Fruit fly (Drosophila melanogaster) whole organism, embryonic: ENCODE data around the gene Pstk.
A peak's percentile ranks its signal among the peaks of the same experiment; 100 is the strongest.

Experiments
- ATbp ChIP-seq: fragments of 200-800 bp; sonication (Bioruptor generic); optimal IDR thresholded peaks from 2 replicates; lab custom pipeline; 2017; ENCODE audit warnings: missing biosample characterization, mild to moderate bottlenecking, missing genetic modification characterization, missing genetic modification reagents
- Abd-B ChIP-seq: fragments of 200-800 bp; sonication (Bioruptor generic); optimal IDR thresholded peaks from 2 replicates; lab custom pipeline; 2018; ENCODE audit warnings: missing biosample characterization, mild to moderate bottlenecking, missing genetic modification characterization, moderate library complexity
- Atf-2 ChIP-seq: fragments of 200-800 bp; sonication (Bioruptor generic); optimal IDR thresholded peaks from 2 replicates; lab custom pipeline; 2016; ENCODE audit warnings: missing biosample characterization, missing genetic modification characterization
- CG10543 ChIP-seq: fragments of 200-800 bp; sonication (Bioruptor generic); optimal IDR thresholded peaks from 3 replicates; lab custom pipeline; 2017; ENCODE audit warnings: missing biosample characterization, mild to moderate bottlenecking, missing genetic modification characterization, moderate library complexity
- CG10979 ChIP-seq: fragments of 200-800 bp; sonication (Bioruptor generic); optimal IDR thresholded peaks from 2 replicates; lab custom pipeline; 2018; ENCODE audit warnings: missing biosample characterization, mild to moderate bottlenecking, missing genetic modification characterization, moderate library complexity
- CG11085 ChIP-seq: fragments of 200-800 bp; sonication (Bioruptor generic); IDR thresholded peaks from 2 replicates; pipeline ENCODE4 v1.3.6; 2022; ENCODE audit warnings: missing biosample characterization, missing genetic modification characterization
- CG11456 ChIP-seq: fragments of 200-800 bp; sonication (Bioruptor generic); IDR thresholded peaks from 3 replicates; pipeline ENCODE4 v1.3.6; 2022; ENCODE audit warnings: missing biosample characterization, missing genetic modification characterization
- CG13775 ChIP-seq: fragments of 200-800 bp; sonication (Bioruptor generic); optimal IDR thresholded peaks from 3 replicates; lab custom pipeline; 2017; ENCODE audit warnings: missing biosample characterization, mild to moderate bottlenecking, missing genetic modification characterization
- CG14965 ChIP-seq: fragments of 200-800 bp; sonication (Bioruptor generic); optimal IDR thresholded peaks from 2 replicates; lab custom pipeline; 2016; ENCODE audit warnings: missing biosample characterization, missing genetic modification characterization, borderline replicate concordance
- CG15514 ChIP-seq: fragments of 200-800 bp; sonication (Bioruptor generic); optimal IDR thresholded peaks from 3 replicates; lab custom pipeline; 2017; ENCODE audit warnings: missing biosample characterization, missing genetic modification characterization, mild to moderate bottlenecking, moderate library complexity, missing genetic modification reagents
- CG15696 ChIP-seq: fragments of 200-800 bp; sonication (Bioruptor generic); optimal IDR thresholded peaks from 2 replicates; lab custom pipeline; 2019; ENCODE audit warnings: missing biosample characterization, mild to moderate bottlenecking, missing genetic modification characterization, moderate library complexity
- CG17912 ChIP-seq: fragments of 200-800 bp; sonication (Bioruptor generic); optimal IDR thresholded peaks from 2 replicates; lab custom pipeline; 2018; ENCODE audit warnings: missing biosample characterization, mild to moderate bottlenecking, missing genetic modification characterization
- CG18619 ChIP-seq: fragments of 200-800 bp; sonication (Bioruptor generic); optimal IDR thresholded peaks from 3 replicates; lab custom pipeline; 2017; ENCODE audit warnings: missing biosample characterization, mild to moderate bottlenecking, missing genetic modification characterization
- CG2116 ChIP-seq: fragments of 200-800 bp; sonication (Bioruptor generic); optimal IDR thresholded peaks from 3 replicates; lab custom pipeline; 2018; ENCODE audit warnings: missing biosample characterization, mild to moderate bottlenecking, missing genetic modification characterization
- CG2202 ChIP-seq: fragments of 200-800 bp; sonication (Bioruptor generic); optimal IDR thresholded peaks from 2 replicates; lab custom pipeline; 2018; ENCODE audit warnings: missing biosample characterization, mild to moderate bottlenecking, missing genetic modification characterization
- CG2889 ChIP-seq: fragments of 200-800 bp; sonication (Bioruptor generic); IDR thresholded peaks from 3 replicates; pipeline ENCODE4 v1.3.6; 2022; ENCODE audit warnings: missing biosample characterization, missing genetic modification characterization
- CG34224 ChIP-seq: fragments of 200-800 bp; sonication (Bioruptor generic); IDR thresholded peaks from 3 replicates; pipeline ENCODE4 v1.3.6; 2022; ENCODE audit warnings: missing biosample characterization, missing genetic modification characterization; ENCODE audit not compliant: partially characterized antibody
- CHES-1-like ChIP-seq: fragments of 200-800 bp; sonication (Bioruptor generic); optimal IDR thresholded peaks from 2 replicates; lab custom pipeline; 2016; ENCODE audit warnings: missing biosample characterization, missing genetic modification characterization
- Dip3 ChIP-seq: fragments of 200-800 bp; sonication (Bioruptor generic); optimal IDR thresholded peaks from 3 replicates; lab custom pipeline; 2016; ENCODE audit warnings: missing biosample characterization, missing genetic modification characterization
- Dref ChIP-seq: fragments of 200-800 bp; sonication (Bioruptor generic); IDR thresholded peaks from 2 replicates; pipeline ENCODE4 v1.3.6; 2022; ENCODE audit warnings: missing biosample characterization, missing genetic modification characterization
- HLH3B ChIP-seq: fragments of 200-800 bp; sonication (Bioruptor generic); IDR thresholded peaks from 2 replicates; pipeline ENCODE4 v1.3.6; 2022; ENCODE audit warnings: missing biosample characterization, missing genetic modification characterization
- HmgD ChIP-seq: fragments of 200-800 bp; sonication (Bioruptor generic); optimal IDR thresholded peaks from 3 replicates; lab custom pipeline; 2016; ENCODE audit warnings: missing biosample characterization, missing genetic modification characterization
- Hr39 ChIP-seq: fragments of >200 bp; optimal IDR thresholded peaks from 2 replicates; lab custom pipeline; 2017
- Meics ChIP-seq: fragments of 200-800 bp; sonication (Bioruptor generic); optimal IDR thresholded peaks from 2 replicates; lab custom pipeline; 2017; ENCODE audit warnings: missing biosample characterization, mild to moderate bottlenecking, missing genetic modification characterization
- Mes4 ChIP-seq: fragments of 200-800 bp; sonication (Bioruptor generic); optimal IDR thresholded peaks from 2 replicates; lab custom pipeline; 2016; ENCODE audit warnings: missing biosample characterization, missing genetic modification characterization
- PHDP ChIP-seq: fragments of 200-800 bp; sonication (Bioruptor generic); optimal IDR thresholded peaks from 3 replicates; lab custom pipeline; 2018; ENCODE audit warnings: missing biosample characterization, mild to moderate bottlenecking, missing genetic modification characterization, moderate library complexity
- Pdp1 ChIP-seq, 2 experiments: fragments of 200-800 bp; sonication (Bioruptor generic); optimal IDR thresholded peaks; 3 replicates each; lab custom pipeline; 2016; ENCODE audit warnings: missing biosample characterization in 2 of 2, missing genetic modification characterization in 2 of 2, mild to moderate bottlenecking in 1 of 2, moderate library complexity in 1 of 2
- ash1 ChIP-seq: fragments of 200-800 bp; sonication (Bioruptor generic); optimal IDR thresholded peaks from 2 replicates; lab custom pipeline; 2018; ENCODE audit warnings: missing biosample characterization, mild to moderate bottlenecking, missing genetic modification characterization
- az2 ChIP-seq: fragments of 200-800 bp; sonication (Bioruptor generic); optimal IDR thresholded peaks from 3 replicates; lab custom pipeline; 2016; ENCODE audit warnings: missing biosample characterization, missing genetic modification characterization
- bsh ChIP-seq, 2 experiments: fragments of 200-800 bp; sonication (Bioruptor generic); optimal IDR thresholded peaks; 2 replicates each; lab custom pipeline; 2017 to 2018; ENCODE audit warnings: mild to moderate bottlenecking in 2 of 2, missing biosample characterization in 2 of 2, missing genetic modification characterization in 2 of 2, moderate library complexity in 1 of 2
- chn ChIP-seq: fragments of 200-800 bp; sonication (Bioruptor generic); optimal IDR thresholded peaks from 2 replicates; lab custom pipeline; 2016; ENCODE audit warnings: missing biosample characterization, missing genetic modification characterization
- crc ChIP-seq: fragments of 200-800 bp; sonication (Bioruptor generic); optimal IDR thresholded peaks from 2 replicates; lab custom pipeline; 2016; ENCODE audit warnings: missing biosample characterization, missing genetic modification characterization
- dmrt11E ChIP-seq: fragments of 200-800 bp; sonication (Bioruptor generic); optimal IDR thresholded peaks from 3 replicates; lab custom pipeline; 2018; ENCODE audit warnings: missing biosample characterization, mild to moderate bottlenecking, missing genetic modification characterization, moderate library complexity
- dpn ChIP-seq, 2 experiments: fragments of 200-800 bp; sonication (Bioruptor generic); optimal IDR thresholded peaks; 3 replicates each; lab custom pipeline; 2016; ENCODE audit warnings: missing biosample characterization in 2 of 2, missing genetic modification characterization in 2 of 2
- en ChIP-seq: fragments of 200-800 bp; sonication (Bioruptor generic); optimal IDR thresholded peaks from 2 replicates; lab custom pipeline; 2016; ENCODE audit warnings: missing biosample characterization, missing genetic modification characterization
- grn ChIP-seq: fragments of 200-800 bp; sonication (Bioruptor generic); optimal IDR thresholded peaks from 3 replicates; lab custom pipeline; 2017; ENCODE audit warnings: missing biosample characterization, missing genetic modification characterization
- lbe ChIP-seq: fragments of 200-800 bp; sonication (Bioruptor generic); optimal IDR thresholded peaks from 2 replicates; lab custom pipeline; 2016; ENCODE audit warnings: missing biosample characterization, mild to moderate bottlenecking, missing genetic modification characterization
- lilli ChIP-seq: fragments of 200-800 bp; sonication (Bioruptor generic); optimal IDR thresholded peaks from 3 replicates; lab custom pipeline; 2016; ENCODE audit warnings: missing biosample characterization, missing genetic modification characterization
- org-1 ChIP-seq: fragments of 200-800 bp; sonication (Bioruptor generic); optimal IDR thresholded peaks from 2 replicates; lab custom pipeline; 2017; ENCODE audit warnings: missing biosample characterization, missing genetic modification characterization
- pan ChIP-seq, 4 experiments: fragments of >200 bp in 3 of 4; fragments of 200-800 bp in 1 of 4; sonication (Bioruptor generic) in 1 of 4; optimal IDR thresholded peaks in 3 of 4; IDR thresholded peaks in 1 of 4; 2 replicates each; pipeline versions ENCODE4 v1.3.6 to Lab custom; 2017 to 2022; ENCODE audit warnings: missing biosample characterization in 2 of 4, missing genetic modification characterization in 2 of 4, mixed read lengths in 1 of 4
- pfk ChIP-seq: fragments of 200-800 bp; sonication (Bioruptor generic); optimal IDR thresholded peaks from 2 replicates; lab custom pipeline; 2018; ENCODE audit warnings: missing biosample characterization, mild to moderate bottlenecking, missing genetic modification characterization, moderate library complexity
- psq ChIP-seq: fragments of 200-800 bp; sonication (Bioruptor generic); optimal IDR thresholded peaks from 2 replicates; lab custom pipeline; 2017; ENCODE audit warnings: missing biosample characterization, missing genetic modification characterization
- repo ChIP-seq: fragments of 200-800 bp; sonication (Bioruptor generic); optimal IDR thresholded peaks from 2 replicates; lab custom pipeline; 2016; ENCODE audit warnings: missing biosample characterization, missing genetic modification characterization
- sens ChIP-seq: fragments of 200-800 bp; sonication (Bioruptor generic); peaks from one replicate; lab custom pipeline; 2016; ENCODE audit warnings: missing biosample characterization, missing genetic modification characterization
- sima ChIP-seq: fragments of 200-800 bp; sonication (Bioruptor generic); optimal IDR thresholded peaks from 2 replicates; lab custom pipeline; 2016; ENCODE audit warnings: missing biosample characterization, missing genetic modification characterization
- stc ChIP-seq: fragments of 200-800 bp; sonication (Bioruptor generic); IDR thresholded peaks from 2 replicates; pipeline ENCODE4 v1.3.6; 2022; ENCODE audit warnings: missing biosample characterization, missing genetic modification characterization
- sug ChIP-seq: fragments of 200-800 bp; optimal IDR thresholded peaks from 2 replicates; lab custom pipeline; 2019; ENCODE audit warnings: missing biosample characterization, mild to moderate bottlenecking, missing genetic modification characterization, moderate library complexity
- tup ChIP-seq: fragments of 200-800 bp; sonication (Bioruptor generic); optimal IDR thresholded peaks from 2 replicates; lab custom pipeline; 2016; ENCODE audit warnings: missing biosample characterization, mild to moderate bottlenecking, missing genetic modification characterization, moderate library complexity
- vvl ChIP-seq: fragments of 200-800 bp; sonication (Bioruptor generic); IDR thresholded peaks from 2 replicates; pipeline ENCODE4 v1.3.6; 2022; ENCODE audit warnings: missing biosample characterization, missing genetic modification characterization
- wek ChIP-seq: fragments of 200-800 bp; sonication (Bioruptor generic); optimal IDR thresholded peaks from 3 replicates; lab custom pipeline; 2018; ENCODE audit warnings: missing biosample characterization, mild to moderate bottlenecking, missing genetic modification characterization, moderate library complexity

Gene Pstk

dm6 chrX:19613473-19613872 lies 4.9 kb downstream of the Pstk start (continued):
- peak; percentile 42; the same call in 1 of the 2 replicates for TF ChIP-seq stc (GFP tag; lab: Robert Waterston, UW)
- no peak for TF ChIP-seq Abd-B (GFP tag; lab: Kevin White, UChicago)
- TF ChIP-seq CG34224 (GFP tag; lab: Robert Waterston, UW): peak; percentile 55; the same call in 2 of the 3 replicates
- TF ChIP-seq Dip3: no peak
- TF ChIP-seq CG11085 (GFP tag; lab: Robert Waterston, UW): no peak
- peak; percentile 34 for TF ChIP-seq CG18619
- TF ChIP-seq az2 (GFP tag; lab: Kevin White, UChicago): no peak
- TF ChIP-seq pfk (GFP tag; lab: Kevin White, UChicago): peak; percentile 97
- TF ChIP-seq pan (optimal IDR thresholded peaks at IDR 0.05; lab: Kevin White, UChicago): no peak
- peak in 1 of 2 experiments; percentile 29 for TF ChIP-seq pan (GFP tag; optimal IDR thresholded peaks at IDR 0.05 in 1 of 2, IDR thresholded peaks at IDR 0.05 in 1 of 2)
- peak in 1 of 2 experiments; percentile 39 for TF ChIP-seq Pdp1 (GFP tag; optimal IDR thresholded peaks at IDR 0.05; lab: Kevin White, UChicago)
- no peak for TF ChIP-seq en
- no peak for TF ChIP-seq Atf-2 (GFP tag; lab: Kevin White, UChicago)
- no peak for TF ChIP-seq CG2889 (GFP tag; lab: Robert Waterston, UW)
- TF ChIP-seq vvl (GFP tag; lab: Robert Waterston, UW): peak; percentile 65; the same call in 1 of the 2 replicates
- TF ChIP-seq ATbp (GFP tag; lab: Kevin White, UChicago): peak; percentile 60
- TF ChIP-seq wek (GFP tag; lab: Kevin White, UChicago): peak; percentile 79
- TF ChIP-seq HmgD (GFP tag; lab: Kevin White, UChicago): no peak
- TF ChIP-seq HLH3B: peak; percentile 40; the same call in 1 of the 2 replicates
- TF ChIP-seq sug (tag; lab: Kevin White, UChicago): peak; percentile 37
- TF ChIP-seq sens: peak; percentile 92
- TF ChIP-seq CG14965 (GFP tag; lab: Kevin White, UChicago): no peak
- TF ChIP-seq repo (GFP tag; lab: Kevin White, UChicago): no peak
- peak; percentile 11 for TF ChIP-seq dmrt11E (tag; lab: Kevin White, UChicago)
- TF ChIP-seq CG10543 (GFP tag; lab: Kevin White, UChicago): peak; percentile 68
- TF ChIP-seq lbe (GFP tag; lab: Kevin White, UChicago): peak; percentile 40
- peak; percentile 19 for TF ChIP-seq CG2202 (tag; lab: Kevin White, UChicago)
- peak in 1 of 2 experiments; percentile 43 for TF ChIP-seq dpn (GFP tag; optimal IDR thresholded peaks at IDR 0.05; lab: Kevin White, UChicago)
- TF ChIP-seq CG10979 (tag; lab: Kevin White, UChicago): peak; percentile 45
- no peak for TF ChIP-seq lilli (GFP tag; lab: Kevin White, UChicago)
- no peak for TF ChIP-seq Hr39
- peak; percentile 61 for TF ChIP-seq Mes4 (GFP tag; lab: Kevin White, UChicago)
- TF ChIP-seq crc (GFP tag; lab: Kevin White, UChicago): no peak
- no peak for TF ChIP-seq grn
- peak; percentile 30 for TF ChIP-seq ash1 (GFP tag; lab: Kevin White, UChicago)
- TF ChIP-seq chn (GFP tag; lab: Kevin White, UChicago): no peak
- peak; percentile 64 for TF ChIP-seq CG13775 (GFP tag; lab: Kevin White, UChicago)
- TF ChIP-seq CG17912: peak; percentile 86
- TF ChIP-seq org-1 (GFP tag; lab: Kevin White, UChicago): peak; percentile 29
- TF ChIP-seq PHDP (tag; lab: Kevin White, UChicago): peak; percentile 64
- no peak for TF ChIP-seq CG15696
- peak; percentile 83 for TF ChIP-seq Meics (GFP tag; lab: Kevin White, UChicago)
- no peak for TF ChIP-seq psq (GFP tag; lab: Kevin White, UChicago)
- TF ChIP-seq CHES-1-like: peak; percentile 24
- 0 out of 3 replicates have a peak, but pooled peaks have one; percentile 33 for TF ChIP-seq CG11456 (GFP tag; lab: Robert Waterston, UW)
- no peak for TF ChIP-seq tup (GFP tag; lab: Kevin White, UChicago)
- no peak for TF ChIP-seq sima (GFP tag; lab: Kevin White, UChicago)
- peak; percentile 81 for TF ChIP-seq CG15514 (GFP tag; lab: Kevin White, UChicago)
- peak; percentile 94 for TF ChIP-seq CG2116 (GFP tag; lab: Kevin White, UChicago)
- TF ChIP-seq bsh (GFP tag; optimal IDR thresholded peaks at IDR 0.05; lab: Kevin White, UChicago): peak in 1 of 2 experiments; percentile 28
- TF ChIP-seq Dref (GFP tag; lab: Robert Waterston, UW): peak; percentile 74
